Worm (Caenorhabditis elegans) whole organism, L4 larva: Measurements from ENCODE around the gene Y32B12B.4.

ENCODE experiments used
- aly-2 ChIP-seq: sonication (generic microtip); optimal IDR thresholded peaks from 2 replicates; lab custom pipeline; 2018; ENCODE audit warnings: missing biosample characterization, missing genetic modification characterization
- ceh-32 ChIP-seq: sonication (generic microtip); optimal IDR thresholded peaks from 2 replicates; lab custom pipeline; 2016; ENCODE audit warnings: mild to moderate bottlenecking, missing genetic modification characterization, missing compliant biosample characterization; ENCODE audit not compliant: poor library complexity
- nhr-111 ChIP-seq: fragments of 200-800 bp; sonication (Bioruptor generic); optimal IDR thresholded peaks from 2 replicates; lab custom pipeline; 2018; ENCODE audit warnings: mild to moderate bottlenecking, missing genetic modification characterization, missing compliant biosample characterization
- ztf-11 ChIP-seq: fragments of 150-350 bp; optimal IDR thresholded peaks from 2 replicates; lab custom pipeline; 2014; ENCODE audit warnings: missing biosample characterization, missing genetic modification characterization

- TF ChIP-seq nhr-111 = no peak
- TF ChIP-seq aly-2 (tag; lab: Kevin White, UChicago) = no peak
- no peak for TF ChIP-seq ztf-11
- no peak for TF ChIP-seq ceh-32 (tag; lab: Kevin White, UChicago)
Observed at ce11 chrV:16600623-16601022, 47.5 kb downstream of the Y32B12B.4 start, which contains the start of gene T03E6.9.
